Worm (Caenorhabditis elegans): ENCODE data around the gene F19B10.2.

Gene F19B10.2

DNA sequence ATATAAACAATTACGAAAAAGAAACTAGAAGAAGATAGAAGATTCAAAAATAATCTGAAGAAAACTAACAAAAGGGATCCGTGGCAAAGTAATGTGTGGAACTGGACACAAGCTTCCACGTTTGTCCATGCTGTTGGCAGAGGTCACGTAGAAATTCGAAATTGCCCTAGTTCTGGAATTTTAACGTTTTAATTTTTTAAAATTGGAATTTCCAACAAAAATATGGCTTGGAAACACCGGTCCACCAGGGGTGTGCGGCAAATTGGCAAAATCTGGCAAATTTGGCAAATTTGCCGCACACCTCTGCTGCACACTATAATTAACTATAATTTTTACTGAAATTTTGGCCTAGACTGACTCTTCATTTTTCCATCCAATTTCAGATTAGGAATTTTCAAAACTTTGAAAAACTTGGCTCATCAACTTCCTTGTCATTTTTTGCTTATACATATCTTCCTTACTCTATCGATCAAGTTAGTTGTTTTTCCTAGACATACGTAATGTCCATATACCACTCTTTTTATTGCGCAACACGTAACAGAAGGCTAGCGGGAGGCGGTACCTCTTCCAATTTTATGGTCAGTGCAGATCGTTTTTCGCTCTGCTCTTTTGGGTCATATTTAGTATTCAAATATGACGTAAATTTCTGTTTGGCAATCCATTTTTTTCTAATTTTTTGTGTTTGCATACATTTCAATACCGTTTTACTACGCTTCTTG, 6.2 kb downstream of the F19B10.2 start, which contains the start of gene F19B10.10:
F19B10.10 (minus strand) TSS at position 51 of the 719 bp plus-strand sequence.
- no peak for TF ChIP-seq Y95B8A.8 (GFP tag; IDR thresholded peaks at IDR 0.05)
- TF ChIP-seq hrde-1 (tag; optimal IDR thresholded peaks at IDR 0.05; ENCODE audit: borderline replicate concordance): no peak
- no peak for TF ChIP-seq dox-1 (GFP tag; IDR thresholded peaks at IDR 0.05)
- no peak for TF ChIP-seq K11D2.4 (GFP tag; IDR thresholded peaks at IDR 0.05)
- no peak for TF ChIP-seq dpff-1 (tag; optimal IDR thresholded peaks at IDR 0.05)
- no peak for TF ChIP-seq ceh-40 (GFP tag; IDR thresholded peaks at IDR 0.05)
- TF ChIP-seq repo-1 (tag; optimal IDR thresholded peaks at IDR 0.05): no peak
- no peak for TF ChIP-seq pbrm-1 (GFP tag; IDR thresholded peaks at IDR 0.05)
- no peak for TF ChIP-seq ztf-26 (tag; optimal IDR thresholded peaks at IDR 0.05)
- no peak for TF ChIP-seq nhr-80 (tag; optimal IDR thresholded peaks at IDR 0.05)
- TF ChIP-seq bed-1 (GFP tag; IDR thresholded peaks at IDR 0.05): no peak
- no peak for TF ChIP-seq ztf-25 (GFP tag; IDR thresholded peaks at IDR 0.05)
- no peak for TF ChIP-seq cebp-2 (GFP tag; IDR thresholded peaks at IDR 0.05)
- TF ChIP-seq ekl-4 (GFP tag; IDR thresholded peaks at IDR 0.05): no peak
- TF ChIP-seq attf-6 (GFP tag; IDR thresholded peaks at IDR 0.05): no peak
- no peak for TF ChIP-seq lin-54 (GFP tag; optimal IDR thresholded peaks at IDR 0.05)
- no peak for TF ChIP-seq rec-8 (tag; optimal IDR thresholded peaks at IDR 0.05)
- TF ChIP-seq snpc-4 (GFP tag; optimal IDR thresholded peaks at IDR 0.05): no peak
- TF ChIP-seq snpc-4 (tag; optimal IDR thresholded peaks at IDR 0.05): no peak
- no peak for TF ChIP-seq hmg-1.2 (GFP tag; IDR thresholded peaks at IDR 0.05)

DNA sequence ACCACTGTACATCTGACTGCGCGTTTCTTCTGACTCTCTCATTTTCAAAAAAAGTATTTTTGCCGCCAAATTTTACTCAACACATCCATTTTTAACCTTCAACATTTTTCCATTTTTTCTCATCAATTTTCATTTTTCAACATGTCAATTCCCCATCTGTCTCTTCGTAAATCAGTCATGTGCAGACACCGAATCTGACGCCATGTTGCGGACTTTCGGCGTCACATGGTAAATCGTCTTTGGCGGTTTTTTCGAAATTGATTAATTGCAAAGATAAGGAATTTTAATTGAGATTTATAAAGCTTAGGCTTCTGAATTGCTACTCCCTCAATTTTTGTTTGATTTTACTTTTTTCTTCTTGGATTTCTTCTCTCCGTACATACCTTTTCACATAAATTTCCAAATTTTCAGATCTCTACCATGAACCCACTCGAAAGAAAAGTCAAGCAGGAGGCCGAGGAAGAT, 7.5 kb downstream of the F19B10.2 start, which contains the start of gene F19B10.1:
F19B10.1 (plus strand) TSS at position 415 of the 465 bp plus-strand sequence.
- peak; percentile 80 for TF ChIP-seq lin-54 (GFP tag; optimal IDR thresholded peaks at IDR 0.05)
- peak; percentile 60 for TF ChIP-seq dpl-1 (GFP tag; optimal IDR thresholded peaks at IDR 0.05)
- peak; percentile 71; the same call in 1 of the 2 replicates for TF ChIP-seq nfyb-1 (GFP tag; IDR thresholded peaks at IDR 0.05)
- no peak for TF ChIP-seq Y56A3A.18 (GFP tag; IDR thresholded peaks at IDR 0.05)
- 0 out of 2 replicates have a peak, but pooled peaks have one; percentile 44 for TF ChIP-seq dox-1 (GFP tag; IDR thresholded peaks at IDR 0.05)
- no peak for TF ChIP-seq snpc-4 (GFP tag; optimal IDR thresholded peaks at IDR 0.05)
- peak in 1 of 4 experiments; percentile 62 for TF ChIP-seq snpc-4 (tag; optimal IDR thresholded peaks at IDR 0.05)
- TF ChIP-seq mcd-1 (GFP tag; IDR thresholded peaks at IDR 0.05): peak; percentile 66; the same call in 1 of the 2 replicates
- peak; percentile 33 for TF ChIP-seq efl-1 (GFP tag; optimal IDR thresholded peaks at IDR 0.05)
- TF ChIP-seq tbp1 (GFP tag; optimal IDR thresholded peaks at IDR 0.05): peak; percentile 37
- TF ChIP-seq F37B4.10 (GFP tag; IDR thresholded peaks at IDR 0.05): no peak
- TF ChIP-seq ztf-3 (GFP tag; optimal IDR thresholded peaks at IDR 0.05): no peak
- 0 out of 2 replicates have a peak, but pooled peaks have one; percentile 31 for TF ChIP-seq Y53G8AR.9 (GFP tag; conservative IDR thresholded peaks at IDR 0.05)
- TF ChIP-seq F23B12.7 (tag; optimal IDR thresholded peaks at IDR 0.05; ENCODE audit: insufficient read depth): peak; percentile 18
- TF ChIP-seq unc-130 (GFP tag; optimal IDR thresholded peaks at IDR 0.05): no peak
- TF ChIP-seq madf-3 (GFP tag; IDR thresholded peaks at IDR 0.05): no peak
- peak; percentile 66 for TF ChIP-seq attf-5 (GFP tag; optimal IDR thresholded peaks at IDR 0.05)
- TF ChIP-seq mes-4 (tag; optimal IDR thresholded peaks at IDR 0.05): no peak
- no peak for TF ChIP-seq C17E4.6 (GFP tag; IDR thresholded peaks at IDR 0.05)
- TF ChIP-seq lin-26 (GFP tag; IDR thresholded peaks at IDR 0.05): no peak
- TF ChIP-seq nhr-80 (tag; optimal IDR thresholded peaks at IDR 0.05): peak; percentile 61
- peak in 1 of 3 experiments; percentile 92 for TF ChIP-seq lin-35 (GFP tag; optimal IDR thresholded peaks at IDR 0.05)
- no peak for TF ChIP-seq B0019.2 (GFP tag; conservative IDR thresholded peaks at IDR 0.05)
